Worm (Caenorhabditis elegans) whole organism, L1 larva: ENCODE data around the gene hda-11.

Experiments used
- C34B4.2 ChIP-seq: sonication (generic microtip); optimal IDR thresholded peaks from 2 replicates; lab custom pipeline; 2017; ENCODE audit warnings: mild to moderate bottlenecking, missing genetic modification characterization, missing compliant biosample characterization
- Y116A8C.19 ChIP-seq: sonication (generic microtip); optimal IDR thresholded peaks from 2 replicates; lab custom pipeline; 2016; ENCODE audit warnings: missing compliant biosample characterization, missing genetic modification characterization, borderline replicate concordance
- aha-1 ChIP-seq: fragments of 150-350 bp; optimal IDR thresholded peaks from 2 replicates; lab custom pipeline; 2014; ENCODE audit warnings: missing biosample characterization, missing genetic modification characterization
- ama-1 ChIP-seq: fragments of 150-350 bp; optimal IDR thresholded peaks from 2 replicates; lab custom pipeline; 2014
- blmp-1 ChIP-seq: fragments of 150-350 bp; optimal IDR thresholded peaks from 2 replicates; lab custom pipeline; 2014; ENCODE audit warnings: missing biosample characterization, missing genetic modification characterization
- ceh-63 ChIP-seq: fragments of 200-800 bp; sonication (Bioruptor generic); optimal IDR thresholded peaks from 2 replicates; lab custom pipeline; 2018; ENCODE audit warnings: mild to moderate bottlenecking, missing genetic modification characterization, missing compliant biosample characterization
- ceh-82 ChIP-seq, 3 experiments: fragments of 150-350 bp in 1 of 3; sonication (generic microtip) in 2 of 3; optimal IDR thresholded peaks; 2 replicates each; lab custom pipeline; 2014 to 2017; ENCODE audit warnings: missing biosample characterization in 3 of 3, missing genetic modification characterization in 3 of 3
- ceh-88 ChIP-seq: fragments of 200-800 bp; sonication (Bioruptor generic); IDR thresholded peaks from 2 replicates; pipeline ENCODE4 v1.3.6; 2022; ENCODE audit warnings: missing genetic modification characterization, missing compliant biosample characterization
- efl-1 ChIP-seq, 4 experiments: fragments of 150-350 bp; optimal IDR thresholded peaks in 3 of 4; peaks in 1 of 4; 1 replicate in 1 of 4; 2 replicates in 3 of 4; lab custom pipeline; 2014; ENCODE audit warnings: missing biosample characterization in 2 of 4, missing genetic modification characterization in 2 of 4, missing genetic modification reagents in 2 of 4
- egl-13 ChIP-seq: sonication (generic microtip); optimal IDR thresholded peaks from 2 replicates; lab custom pipeline; 2016; ENCODE audit warnings: missing genotype, missing genetic modification reagents, missing genetic modification characterization, missing compliant biosample characterization
- egl-27 ChIP-seq, 2 experiments: fragments of 150-350 bp in 1 of 2; sonication (generic microtip); optimal IDR thresholded peaks; 3 replicates each; lab custom pipeline; 2017 to 2018; ENCODE audit warnings: missing biosample characterization in 2 of 2, missing genetic modification characterization in 2 of 2, missing genetic modification reagents in 2 of 2
- elt-2 ChIP-seq: sonication (generic microtip); optimal IDR thresholded peaks from 2 replicates; lab custom pipeline; 2016; ENCODE audit warnings: missing genetic modification characterization, mild to moderate bottlenecking, inconsistent platforms, missing compliant biosample characterization, missing genetic modification reagents
- elt-3 ChIP-seq, 6 experiments: fragments of 150-350 bp in 1 of 6; sonication (generic microtip); optimal IDR thresholded peaks; 2 replicates each; lab custom pipeline; 2017 to 2018; ENCODE audit warnings: missing biosample characterization in 6 of 6, missing genetic modification characterization in 6 of 6, inconsistent platforms in 1 of 6
- fos-1 ChIP-seq: fragments of 150-350 bp; optimal IDR thresholded peaks from 2 replicates; lab custom pipeline; 2014; ENCODE audit warnings: missing biosample characterization, missing genetic modification characterization
- hlh-17 ChIP-seq: fragments of 200-800 bp; sonication (Bioruptor generic); optimal IDR thresholded peaks from 2 replicates; lab custom pipeline; 2018; ENCODE audit warnings: missing genetic modification characterization, mild to moderate bottlenecking, missing compliant biosample characterization, moderate library complexity, borderline replicate concordance
- irx-1 ChIP-seq: sonication (generic microtip); optimal IDR thresholded peaks from 2 replicates; lab custom pipeline; 2016; ENCODE audit warnings: missing genetic modification characterization, missing compliant biosample characterization
- jun-1 ChIP-seq: fragments of 150-350 bp; optimal IDR thresholded peaks from 2 replicates; lab custom pipeline; 2014; ENCODE audit warnings: missing biosample characterization, missing genetic modification reagents, missing genetic modification characterization
- lin-15B ChIP-seq: fragments of 150-350 bp; sonication (generic microtip); optimal IDR thresholded peaks from 3 replicates; lab custom pipeline; 2014; ENCODE audit warnings: missing biosample characterization, missing genetic modification characterization
- lsy-2 ChIP-seq, 2 experiments: fragments of 150-350 bp; optimal IDR thresholded peaks; 2 replicates each; lab custom pipeline; 2014; ENCODE audit warnings: missing biosample characterization in 2 of 2, missing genetic modification characterization in 2 of 2
- nhr-11 ChIP-seq: fragments of 150-350 bp; optimal IDR thresholded peaks from 2 replicates; lab custom pipeline; 2014; ENCODE audit warnings: missing biosample characterization, missing genetic modification characterization
- nhr-19 ChIP-seq: fragments of 200-800 bp; sonication (Bioruptor generic); conservative IDR thresholded peaks from 2 replicates; pipeline ENCODE4 v1.3.6; 2022; ENCODE audit warnings: missing genetic modification characterization, missing compliant biosample characterization
- nhr-20 ChIP-seq: sonication (generic microtip); optimal IDR thresholded peaks from 2 replicates; lab custom pipeline; 2016; ENCODE audit warnings: mild to moderate bottlenecking, missing genetic modification characterization, missing compliant biosample characterization
- nhr-28 ChIP-seq: fragments of 150-350 bp; optimal IDR thresholded peaks from 2 replicates; lab custom pipeline; 2014; ENCODE audit warnings: missing biosample characterization, missing genetic modification characterization
- nhr-47 ChIP-seq: sonication (generic microtip); optimal IDR thresholded peaks from 2 replicates; lab custom pipeline; 2016; ENCODE audit warnings: mild to moderate bottlenecking, missing genetic modification characterization, moderate library complexity, missing compliant biosample characterization
- nhr-76 ChIP-seq: sonication (generic microtip); optimal IDR thresholded peaks from 2 replicates; lab custom pipeline; 2017; ENCODE audit warnings: missing biosample characterization, missing genetic modification characterization
- nhr-77 ChIP-seq: fragments of 150-350 bp; optimal IDR thresholded peaks from 2 replicates; lab custom pipeline; 2014; ENCODE audit warnings: missing biosample characterization, missing genetic modification characterization
- nhr-84 ChIP-seq: sonication (generic microtip); optimal IDR thresholded peaks from 2 replicates; lab custom pipeline; 2017; ENCODE audit warnings: missing biosample characterization, missing genetic modification characterization
- nhr-85 ChIP-seq: sonication (generic microtip); peaks from one replicate; lab custom pipeline; 2016; ENCODE audit warnings: missing genetic modification characterization, inconsistent platforms, missing compliant biosample characterization
- nhr-90 ChIP-seq: sonication (generic microtip); optimal IDR thresholded peaks from 2 replicates; lab custom pipeline; 2016; ENCODE audit warnings: mild to moderate bottlenecking, missing genetic modification characterization, missing compliant biosample characterization; ENCODE audit not compliant: poor library complexity
- pag-3 ChIP-seq: sonication (generic microtip); optimal IDR thresholded peaks from 2 replicates; lab custom pipeline; 2017; ENCODE audit warnings: missing genetic modification characterization, mild to moderate bottlenecking, missing compliant biosample characterization, antibody characterized with exemption, borderline replicate concordance; ENCODE audit not compliant: insufficient read depth
- rnt-1 ChIP-seq: sonication (generic microtip); optimal IDR thresholded peaks from 2 replicates; lab custom pipeline; 2016; ENCODE audit warnings: mild to moderate bottlenecking, missing genetic modification characterization, moderate library complexity, missing compliant biosample characterization
- sox-4 ChIP-seq: sonication (generic microtip); optimal IDR thresholded peaks from 2 replicates; lab custom pipeline; 2016; ENCODE audit warnings: missing genetic modification characterization, missing compliant biosample characterization
- sup-37 ChIP-seq: fragments of 200-800 bp; sonication (Bioruptor generic); optimal IDR thresholded peaks from 2 replicates; lab custom pipeline; 2018; ENCODE audit warnings: mild to moderate bottlenecking, missing genetic modification characterization, missing compliant biosample characterization
- tbx-2 ChIP-seq: sonication (generic microtip); optimal IDR thresholded peaks from 2 replicates; lab custom pipeline; 2016; ENCODE audit warnings: missing genetic modification characterization, missing compliant biosample characterization
- tlp-1 ChIP-seq: fragments of 150-350 bp; optimal IDR thresholded peaks from 2 replicates; lab custom pipeline; 2014; ENCODE audit warnings: missing biosample characterization, missing genetic modification characterization
- unc-30 ChIP-seq: sonication (generic microtip); optimal IDR thresholded peaks from 2 replicates; lab custom pipeline; 2017; ENCODE audit warnings: missing biosample characterization, missing genetic modification characterization
- unc-86 ChIP-seq: sonication (generic microtip); optimal IDR thresholded peaks from 2 replicates; lab custom pipeline; 2016; ENCODE audit warnings: missing genetic modification characterization, missing compliant biosample characterization
- unc-98 ChIP-seq: fragments of 200-800 bp; sonication (Bioruptor generic); IDR thresholded peaks from 2 replicates; pipeline ENCODE4 v1.3.6; 2022; ENCODE audit warnings: missing genetic modification characterization, missing compliant biosample characterization
- zip-4 ChIP-seq: fragments of 200-800 bp; sonication (Bioruptor generic); optimal IDR thresholded peaks from 2 replicates; lab custom pipeline; 2018; ENCODE audit warnings: mild to moderate bottlenecking, missing genetic modification characterization, moderate library complexity, missing compliant biosample characterization

The hda-11 gene

ce11 chrV:10536808-10537207, 10.8 kb downstream of the hda-11 start (continued):
- no peak for TF ChIP-seq ceh-63
- peak; percentile 96 for TF ChIP-seq rnt-1 (tag; lab: Kevin White, UChicago)
- peak; percentile 77 for TF ChIP-seq sup-37 (GFP tag; lab: Kevin White, UChicago)
- peak; percentile 84 for TF ChIP-seq ama-1 (lab: Kevin White, UChicago)
- no peak for TF ChIP-seq pag-3 (tag; lab: Kevin White, UChicago)
- peak; percentile 62 for TF ChIP-seq elt-2 (tag; lab: Kevin White, UChicago)
- TF ChIP-seq ceh-88 (GFP tag; lab: Robert Waterston, UW): peak; percentile 84
- peak; percentile 79 for TF ChIP-seq lin-15B (tag; lab: Kevin White, UChicago)
- TF ChIP-seq unc-30 (tag; lab: Kevin White, UChicago): no peak
- TF ChIP-seq unc-98 (GFP tag; lab: Robert Waterston, UW): no peak
- no peak for TF ChIP-seq tlp-1 (tag; lab: Kevin White, UChicago)

ce11 chrV:10539114-10539513, 13.1 kb downstream of the hda-11 start, which contains the start of gene F25D1.8:
F25D1.8 (plus strand) TSS chrV:10539414.
- no peak for TF ChIP-seq Y116A8C.19 (tag; lab: Kevin White, UChicago)
- no peak for TF ChIP-seq unc-86 (tag; lab: Kevin White, UChicago)
- no peak for TF ChIP-seq nhr-90 (tag; lab: Kevin White, UChicago)
- TF ChIP-seq efl-1 (optimal IDR thresholded peaks at IDR 0.05; lab: Kevin White, UChicago): no peak
- no peak for TF ChIP-seq efl-1 (GFP tag; optimal IDR thresholded peaks at IDR 0.05 in 1 of 2; lab: Kevin White, UChicago)
- TF ChIP-seq nhr-28: no peak
- TF ChIP-seq sox-4 (tag; lab: Kevin White, UChicago): no peak
- no peak for TF ChIP-seq irx-1 (tag; lab: Kevin White, UChicago)
- TF ChIP-seq ceh-82 (tag; optimal IDR thresholded peaks at IDR 0.05; lab: Kevin White, UChicago): no peak
- TF ChIP-seq nhr-85 (tag; lab: Kevin White, UChicago): no peak
- TF ChIP-seq elt-3 (tag; optimal IDR thresholded peaks at IDR 0.05; lab: Kevin White, UChicago): no peak
- no peak for TF ChIP-seq aha-1 (tag; lab: Kevin White, UChicago)

ce11 chrV:10540024-10540423, 14.0 kb downstream of the hda-11 start, which contains the start of gene degt-1:
degt-1 (plus strand) TSS chrV:10540324.
- TF ChIP-seq nhr-85 (tag; lab: Kevin White, UChicago) (no peak), efl-1 (optimal IDR thresholded peaks at IDR 0.05; lab: Kevin White, UChicago) (no peak), efl-1 (GFP tag; optimal IDR thresholded peaks at IDR 0.05 in 1 of 2; lab: Kevin White, UChicago) (peak in 1 of 2 experiments; percentile 64)

- TF ChIP-seq nhr-47: no peak
- TF ChIP-seq nhr-90 (tag; lab: Kevin White, UChicago): peak; percentile 6
- peak; percentile 36 for TF ChIP-seq nhr-20 (tag; lab: Kevin White, UChicago)
- peak; percentile 79 for TF ChIP-seq nhr-85 (tag; lab: Kevin White, UChicago)
- no peak for TF ChIP-seq nhr-11 (tag; lab: Kevin White, UChicago)
- no peak for TF ChIP-seq nhr-76 (tag; lab: Kevin White, UChicago)
- no peak for TF ChIP-seq Y116A8C.19 (tag; lab: Kevin White, UChicago)
- no peak for TF ChIP-seq nhr-84 (tag; lab: Kevin White, UChicago)
- peak in 1 of 2 experiments; percentile 6 for TF ChIP-seq efl-1 (optimal IDR thresholded peaks at IDR 0.05; lab: Kevin White, UChicago)
- TF ChIP-seq efl-1 (GFP tag; optimal IDR thresholded peaks at IDR 0.05 in 1 of 2; lab: Kevin White, UChicago): no peak
- TF ChIP-seq blmp-1 (tag; lab: Kevin White, UChicago): no peak
- no peak for TF ChIP-seq egl-27 (tag; optimal IDR thresholded peaks at IDR 0.05; lab: Kevin White, UChicago)
- TF ChIP-seq fos-1 (tag; lab: Kevin White, UChicago): no peak
- TF ChIP-seq elt-2 (tag; lab: Kevin White, UChicago): peak; percentile 1
- peak; percentile 80 for TF ChIP-seq nhr-77
Observed at ce11 chrV:10546749-10547148, 20.8 kb downstream of the hda-11 start, which contains the start of gene F25D1.5. F25D1.5 (minus strand) TSS chrV:10546783.

- TF ChIP-seq ceh-88 (GFP tag; lab: Robert Waterston, UW) (no peak), unc-98 (GFP tag; lab: Robert Waterston, UW) (no peak), aha-1 (tag; lab: Kevin White, UChicago) (no peak), nhr-47 (no peak), nhr-19 (no peak), hlh-17 (GFP tag; lab: Kevin White, UChicago) (no peak), egl-13 (tag; lab: Kevin White, UChicago) (no peak), lsy-2 (tag; optimal IDR thresholded peaks at IDR 0.05; lab: Kevin White, UChicago) (no peak), tbx-2 (no peak), blmp-1 (tag; lab: Kevin White, UChicago) (no peak), elt-3 (tag; optimal IDR thresholded peaks at IDR 0.05; lab: Kevin White, UChicago) (no peak), jun-1 (tag; lab: Kevin White, UChicago) (no peak), nhr-20 (tag; lab: Kevin White, UChicago) (no peak), unc-30 (tag; lab: Kevin White, UChicago) (no peak), zip-4 (no peak), C34B4.2 (tag; lab: Kevin White, UChicago) (no peak)
- TF ChIP-seq, all 84 proteins: peak for 0
Observed at ce11 chrV:10548981-10549380, 23.0 kb downstream of the hda-11 start, which contains the start of gene srd-34. srd-34 (minus strand) TSS chrV:10549081.
